Worm (Caenorhabditis elegans) whole organism, L4 larva: ENCODE measurements around the gene srg-56.

Source experiments
- F49E8.2 ChIP-seq: sonication (generic microtip); optimal IDR thresholded peaks from 2 replicates; lab custom pipeline; 2016; ENCODE audit warnings: missing compliant biosample characterization, mild to moderate bottlenecking, missing genetic modification characterization, borderline replicate concordance
- ama-1 ChIP-seq: fragments of 150-350 bp; optimal IDR thresholded peaks from 2 replicates; lab custom pipeline; 2014; ENCODE audit warnings: inconsistent platforms, mixed read lengths
- hlh-11 ChIP-seq: fragments of 200-800 bp; sonication (Bioruptor generic); optimal IDR thresholded peaks from 2 replicates; lab custom pipeline; 2018; ENCODE audit warnings: mild to moderate bottlenecking, missing genetic modification characterization, missing compliant biosample characterization
- mdl-1 ChIP-seq, 2 experiments: fragments of 150-350 bp in 1 of 2; sonication (generic microtip) in 1 of 2; optimal IDR thresholded peaks; 2 replicates each; lab custom pipeline; 2014 to 2017; ENCODE audit warnings: missing biosample characterization in 2 of 2, missing genetic modification characterization in 2 of 2
- mep-1 ChIP-seq: fragments of 150-350 bp; sonication (generic microtip); optimal IDR thresholded peaks from 3 replicates; lab custom pipeline; 2014; ENCODE audit warnings: missing biosample characterization, missing genetic modification characterization
- nhr-76 ChIP-seq: fragments of 150-350 bp; optimal IDR thresholded peaks from 2 replicates; lab custom pipeline; 2014; ENCODE audit warnings: missing biosample characterization, missing genetic modification characterization
- unc-39 ChIP-seq: sonication (generic microtip); optimal IDR thresholded peaks from 2 replicates; lab custom pipeline; 2017; ENCODE audit warnings: missing biosample characterization, missing genetic modification characterization
- ztf-11 ChIP-seq: fragments of 150-350 bp; optimal IDR thresholded peaks from 2 replicates; lab custom pipeline; 2014; ENCODE audit warnings: missing biosample characterization, missing genetic modification characterization

DNA sequence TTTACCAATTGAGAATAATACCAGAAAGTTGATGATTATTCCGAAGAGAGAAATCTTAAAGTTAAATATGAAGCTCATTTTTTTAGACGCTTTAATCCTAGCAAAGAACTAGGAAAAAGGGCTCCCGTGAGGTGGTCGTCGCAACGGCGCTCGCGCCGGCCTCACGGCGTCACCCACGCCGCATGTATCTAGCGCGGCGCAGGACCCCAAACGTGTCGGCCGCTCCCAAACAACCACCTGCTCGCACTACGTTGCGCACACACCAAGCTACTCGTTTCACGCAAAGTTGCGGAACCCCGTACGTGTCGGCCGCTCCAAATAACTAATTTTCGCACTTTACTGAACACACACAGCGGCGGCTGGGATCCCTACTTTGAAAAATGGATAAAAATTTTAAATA lies 8.3 kb upstream of the srg-56 start:
- no peak for TF ChIP-seq unc-39 (tag; lab: Kevin White, UChicago)
- no peak for TF ChIP-seq mdl-1 (tag; optimal IDR thresholded peaks at IDR 0.05; lab: Kevin White, UChicago)
- TF ChIP-seq ztf-11 (tag; lab: Kevin White, UChicago), result no peak
- no peak for TF ChIP-seq nhr-76 (tag; lab: Kevin White, UChicago)
- no peak for TF ChIP-seq mep-1 (tag; lab: Kevin White, UChicago)
- no peak for TF ChIP-seq ama-1 (lab: Kevin White, UChicago)
- no peak for TF ChIP-seq F49E8.2 (tag; lab: Kevin White, UChicago)
- no peak for TF ChIP-seq hlh-11 (tag; lab: Kevin White, UChicago)
